Fruit fly (Drosophila melanogaster) whole organism, pupa: Measurements from ENCODE around the gene Rel.

Experiments used
- CG13204 ChIP-seq: fragments of 200-800 bp; sonication (Bioruptor generic); optimal IDR thresholded peaks from 2 replicates; lab custom pipeline; 2018; ENCODE audit warnings: missing biosample characterization, mild to moderate bottlenecking, missing genetic modification characterization, moderate library complexity
- CG14655 ChIP-seq: fragments of 200-800 bp; sonication (Bioruptor generic); optimal IDR thresholded peaks from 3 replicates; lab custom pipeline; 2017; ENCODE audit warnings: mild to moderate bottlenecking, missing biosample characterization, missing genetic modification reagents, missing genetic modification characterization
- CG15710 ChIP-seq: fragments of 200-800 bp; sonication (Bioruptor generic); optimal IDR thresholded peaks from 2 replicates; lab custom pipeline; 2018; ENCODE audit warnings: missing biosample characterization, mild to moderate bottlenecking, missing genetic modification characterization, moderate library complexity
- CG17806 ChIP-seq: fragments of 200-800 bp; sonication (Bioruptor generic); optimal IDR thresholded peaks from 2 replicates; lab custom pipeline; 2018; ENCODE audit warnings: missing biosample characterization, mild to moderate bottlenecking, missing genetic modification characterization, moderate library complexity
- CG32121 ChIP-seq: fragments of 200-800 bp; sonication (Bioruptor generic); IDR thresholded peaks from 2 replicates; pipeline ENCODE4 v1.3.6; 2022; ENCODE audit warnings: missing biosample characterization, missing genetic modification characterization
- CG4496 ChIP-seq: fragments of 200-800 bp; sonication (Bioruptor generic); IDR thresholded peaks from 3 replicates; pipeline ENCODE4 v1.3.6; 2022; ENCODE audit warnings: missing biosample characterization, missing genetic modification characterization
- CG8159 ChIP-seq: fragments of 200-800 bp; sonication (Bioruptor generic); optimal IDR thresholded peaks from 3 replicates; lab custom pipeline; 2018; ENCODE audit warnings: missing biosample characterization, mild to moderate bottlenecking, missing genetic modification characterization, moderate library complexity
- CG8301 ChIP-seq: fragments of 200-800 bp; sonication (Bioruptor generic); optimal IDR thresholded peaks from 2 replicates; lab custom pipeline; 2018; ENCODE audit warnings: missing biosample characterization, mild to moderate bottlenecking, missing genetic modification characterization
- CG9948 ChIP-seq: fragments of 200-800 bp; sonication (Bioruptor generic); optimal IDR thresholded peaks from 2 replicates; lab custom pipeline; 2018; ENCODE audit warnings: missing biosample characterization, mild to moderate bottlenecking, missing genetic modification characterization, moderate library complexity
- Pif1A ChIP-seq: fragments of 200-800 bp; sonication (Bioruptor generic); optimal IDR thresholded peaks from 3 replicates; lab custom pipeline; 2016; ENCODE audit warnings: missing biosample characterization, missing genetic modification characterization
- Pif1B ChIP-seq: fragments of 200-800 bp; sonication (Bioruptor generic); optimal IDR thresholded peaks from 3 replicates; lab custom pipeline; 2016; ENCODE audit warnings: missing biosample characterization, missing genetic modification characterization
- gl ChIP-seq: fragments of 200-800 bp; sonication (Bioruptor generic); optimal IDR thresholded peaks from 2 replicates; lab custom pipeline; 2018; ENCODE audit warnings: missing biosample characterization, mild to moderate bottlenecking, missing genetic modification characterization
- rn ChIP-seq: fragments of 200-800 bp; sonication (Bioruptor generic); IDR thresholded peaks from 2 replicates; pipeline ENCODE4 v1.3.6; 2022; ENCODE audit warnings: missing biosample characterization, missing genetic modification characterization

dm6 chr3R:9054442-9055118, 6.8 kb upstream of the Rel start:
- no peak for TF ChIP-seq CG13204 (GFP tag; lab: Kevin White, UChicago)
- no peak for TF ChIP-seq CG32121 (GFP tag; lab: Robert Waterston, UW)
- peak; percentile 58 for TF ChIP-seq Pif1B
- peak; percentile 18 for TF ChIP-seq CG8159 (tag; lab: Kevin White, UChicago)
- peak; percentile 59 for TF ChIP-seq CG8301
- peak; percentile 59 for TF ChIP-seq CG9948 (tag; lab: Kevin White, UChicago)
- TF ChIP-seq CG14655 (GFP tag; lab: Kevin White, UChicago), result peak; percentile 77
- TF ChIP-seq CG17806 (tag; lab: Kevin White, UChicago), result peak; percentile 49
- no peak for TF ChIP-seq gl
- TF ChIP-seq rn, result no peak
- TF ChIP-seq CG4496, result no peak
- peak; percentile 65 for TF ChIP-seq Pif1A (GFP tag; lab: Kevin White, UChicago)
- TF ChIP-seq CG15710 (tag; lab: Kevin White, UChicago), result peak; percentile 27
